Worm (Caenorhabditis elegans) whole organism, L2 larva: ENCODE measurements around the gene T25G12.13.
A peak's percentile ranks its signal among the peaks of the same experiment; 100 is the strongest.

Experiments used
- C34F6.9 ChIP-seq: fragments of 150-350 bp; optimal IDR thresholded peaks from 2 replicates; lab custom pipeline; 2014; ENCODE audit warnings: missing biosample characterization, missing genetic modification characterization
- F13H6.1 ChIP-seq: sonication (generic microtip); optimal IDR thresholded peaks from 2 replicates; lab custom pipeline; 2016; ENCODE audit warnings: missing genetic modification characterization, missing compliant biosample characterization
- R02D3.7 ChIP-seq: fragments of 150-350 bp; optimal IDR thresholded peaks from 2 replicates; lab custom pipeline; 2014; ENCODE audit warnings: missing biosample characterization, missing genetic modification characterization
- alr-1 ChIP-seq: fragments of 150-350 bp; optimal IDR thresholded peaks from 2 replicates; lab custom pipeline; 2014; ENCODE audit warnings: missing biosample characterization, missing genetic modification characterization
- aly-2 ChIP-seq: fragments of 150-350 bp; optimal IDR thresholded peaks from 2 replicates; lab custom pipeline; 2014; ENCODE audit warnings: missing biosample characterization, missing genetic modification characterization
- ama-1 ChIP-seq: fragments of 150-350 bp; optimal IDR thresholded peaks from 2 replicates; lab custom pipeline; 2018; ENCODE audit warnings: inconsistent platforms
- crh-2 ChIP-seq: sonication (generic microtip); optimal IDR thresholded peaks from 2 replicates; lab custom pipeline; 2017; ENCODE audit warnings: missing biosample characterization, missing genetic modification characterization
- dmd-4 ChIP-seq: sonication (generic microtip); optimal IDR thresholded peaks from 2 replicates; lab custom pipeline; 2017; ENCODE audit warnings: missing biosample characterization, missing genetic modification characterization
- fos-1 ChIP-seq: fragments of 150-350 bp; optimal IDR thresholded peaks from 2 replicates; lab custom pipeline; 2014; ENCODE audit warnings: missing biosample characterization, missing genetic modification characterization
- lin-13 ChIP-seq: fragments of 150-350 bp; optimal IDR thresholded peaks from 2 replicates; lab custom pipeline; 2014; ENCODE audit warnings: missing biosample characterization, missing genetic modification reagents, missing genetic modification characterization
- mab-5 ChIP-seq: fragments of 150-350 bp; optimal IDR thresholded peaks from 2 replicates; lab custom pipeline; 2014; ENCODE audit warnings: missing biosample characterization, missing genetic modification characterization
- nhr-10 ChIP-seq: sonication (generic microtip); optimal IDR thresholded peaks from 2 replicates; lab custom pipeline; 2017; ENCODE audit warnings: missing biosample characterization, missing genetic modification characterization
- nhr-129 ChIP-seq: fragments of 150-350 bp; optimal IDR thresholded peaks from 2 replicates; lab custom pipeline; 2014; ENCODE audit warnings: missing biosample characterization, missing genetic modification characterization
- nhr-25 ChIP-seq: fragments of 150-350 bp; sonication (generic microtip); optimal IDR thresholded peaks from 3 replicates; lab custom pipeline; 2014; ENCODE audit warnings: missing biosample characterization, missing genetic modification characterization
- nhr-6 ChIP-seq: fragments of 150-350 bp; optimal IDR thresholded peaks from 2 replicates; lab custom pipeline; 2014; ENCODE audit warnings: missing biosample characterization, missing genetic modification characterization
- nhr-77 ChIP-seq: fragments of 150-350 bp; optimal IDR thresholded peaks from 2 replicates; lab custom pipeline; 2014; ENCODE audit warnings: missing biosample characterization, missing genetic modification characterization
- peb-1 ChIP-seq: fragments of 150-350 bp; optimal IDR thresholded peaks from 2 replicates; lab custom pipeline; 2014; ENCODE audit warnings: missing biosample characterization, missing genetic modification characterization
- sem-4 ChIP-seq: fragments of 150-350 bp; optimal IDR thresholded peaks from 2 replicates; lab custom pipeline; 2014; ENCODE audit warnings: missing biosample characterization, missing genetic modification reagents, missing genetic modification characterization
- sma-3 ChIP-seq: sonication (generic microtip); optimal IDR thresholded peaks from 2 replicates; lab custom pipeline; 2016; ENCODE audit warnings: missing genetic modification reagents, missing genetic modification characterization, missing compliant biosample characterization
- sma-9 ChIP-seq, 2 experiments: fragments of 150-350 bp in 1 of 2; sonication (generic microtip) in 1 of 2; optimal IDR thresholded peaks; 2 replicates each; lab custom pipeline; 2014 to 2016; ENCODE audit warnings: missing genetic modification characterization in 2 of 2, mild to moderate bottlenecking in 1 of 2, missing biosample characterization in 1 of 2, missing compliant biosample characterization in 1 of 2, missing genetic modification reagents in 1 of 2, moderate library complexity in 1 of 2
- snpc-4 ChIP-seq: fragments of 150-350 bp; optimal IDR thresholded peaks from 2 replicates; lab custom pipeline; 2014; ENCODE audit warnings: missing biosample characterization, missing genetic modification characterization
- unc-55 ChIP-seq: fragments of 150-350 bp; sonication (generic microtip); optimal IDR thresholded peaks from 3 replicates; lab custom pipeline; 2014; ENCODE audit warnings: missing biosample characterization, missing genetic modification reagents, missing genetic modification characterization
- unc-62 ChIP-seq: fragments of 150-350 bp; optimal IDR thresholded peaks from 2 replicates; lab custom pipeline; 2014; ENCODE audit warnings: missing biosample characterization, missing genetic modification reagents, missing genetic modification characterization
- ztf-1 ChIP-seq: fragments of 200-800 bp; sonication (Bioruptor generic); conservative IDR thresholded peaks from 2 replicates; pipeline ENCODE4 v1.3.6; 2022; ENCODE audit warnings: missing genetic modification characterization, missing compliant biosample characterization
- ztf-11 ChIP-seq: sonication (generic microtip); optimal IDR thresholded peaks from 2 replicates; lab custom pipeline; 2017; ENCODE audit warnings: missing biosample characterization, missing genetic modification characterization
- ztf-4 ChIP-seq: fragments of 150-350 bp; optimal IDR thresholded peaks from 2 replicates; lab custom pipeline; 2014; ENCODE audit warnings: missing biosample characterization, missing genetic modification characterization

The T25G12.13 gene

ce11 chrX:17256769-17257168, 13.6 kb downstream of the T25G12.13 start, which contains the start of gene Y40C7B.4 (continued):
- TF ChIP-seq aly-2 (no peak), ama-1 (lab: Kevin White, UChicago) (no peak), sma-3 (peak; percentile 41)

ce11 chrX:17288378-17288777, 45.2 kb downstream of the T25G12.13 start:
- no peak for TF ChIP-seq lin-13 (GFP tag; lab: Kevin White, UChicago)
- no peak for TF ChIP-seq ztf-4 (tag; lab: Kevin White, UChicago)
- TF ChIP-seq alr-1 (tag; lab: Kevin White, UChicago) = no peak
- TF ChIP-seq nhr-77 (tag; lab: Kevin White, UChicago) = no peak
- no peak for TF ChIP-seq peb-1 (tag; lab: Kevin White, UChicago)
- TF ChIP-seq ztf-1 (GFP tag; lab: Robert Waterston, UW) = no peak
- no peak for TF ChIP-seq R02D3.7
- no peak for TF ChIP-seq nhr-25 (tag; lab: Kevin White, UChicago)
- no peak for TF ChIP-seq sma-9 (GFP tag; optimal IDR thresholded peaks at IDR 0.05; lab: Kevin White, UChicago)
- no peak for TF ChIP-seq sma-9 (tag; optimal IDR thresholded peaks at IDR 0.05; lab: Kevin White, UChicago)
- TF ChIP-seq fos-1 (tag; lab: Kevin White, UChicago) = no peak
- no peak for TF ChIP-seq sem-4 (tag; lab: Kevin White, UChicago)
- no peak for TF ChIP-seq ztf-11 (tag; lab: Kevin White, UChicago)
- no peak for TF ChIP-seq snpc-4
- TF ChIP-seq unc-55 (GFP tag; lab: Kevin White, UChicago) = no peak
- TF ChIP-seq, all 48 proteins: peak for 0

DNA sequence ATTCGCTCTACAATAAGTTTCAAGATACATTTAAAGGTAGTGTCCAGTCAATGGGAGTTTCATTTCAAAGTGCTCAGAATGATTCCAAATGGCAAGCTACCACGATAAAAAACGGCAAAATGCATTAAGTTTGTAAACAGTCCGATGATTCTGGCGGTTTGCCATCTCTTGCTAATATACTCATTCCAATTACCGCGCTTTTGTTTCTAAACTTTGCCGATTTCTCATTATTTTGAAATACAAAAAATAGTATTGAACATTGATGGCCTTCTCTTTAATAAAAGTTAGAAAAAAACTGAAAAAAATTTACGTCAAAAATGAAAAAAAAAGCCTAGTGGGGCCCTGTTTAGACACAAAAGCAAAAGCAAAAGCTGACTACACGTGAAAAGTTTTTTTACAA, 50.9 kb downstream of the T25G12.13 start:
- no peak for TF ChIP-seq ztf-4 (tag; lab: Kevin White, UChicago)
- TF ChIP-seq alr-1 (tag; lab: Kevin White, UChicago) = no peak
- TF ChIP-seq C34F6.9 = no peak
- TF ChIP-seq F13H6.1 (tag; lab: Kevin White, UChicago) = no peak
- no peak for TF ChIP-seq mab-5
- TF ChIP-seq ztf-1 (GFP tag; lab: Robert Waterston, UW) = no peak
- TF ChIP-seq nhr-6 (tag; lab: Kevin White, UChicago) = no peak
- TF ChIP-seq nhr-10 (tag; lab: Kevin White, UChicago) = no peak
- TF ChIP-seq unc-62 (GFP tag; lab: Kevin White, UChicago) = no peak
- TF ChIP-seq dmd-4 (tag; lab: Kevin White, UChicago) = no peak
- no peak for TF ChIP-seq ama-1 (lab: Kevin White, UChicago)
- no peak for TF ChIP-seq crh-2 (tag; lab: Kevin White, UChicago)
- TF ChIP-seq nhr-129 (tag; lab: Kevin White, UChicago) = no peak
- TF ChIP-seq unc-55 (GFP tag; lab: Kevin White, UChicago) = no peak
